Worm (Caenorhabditis elegans): ENCODE data around the gene ctl-1.

The ctl-1 gene

ce11 chrII:14292519-14292918 is 13.5 kb downstream of the ctl-1 start, which contains the start of gene Y54G11A.4:
Gene Y54G11A.4 (plus strand): TSS chrII:14292819.
- TF ChIP-seq ztf-11 (tag; optimal IDR thresholded peaks at IDR 0.05) (no peak), lin-32 (GFP tag; optimal IDR thresholded peaks at IDR 0.05) (no peak), nhr-28 (tag; optimal IDR thresholded peaks at IDR 0.05) (no peak), nhr-237 (tag; optimal IDR thresholded peaks at IDR 0.05) (no peak), mls-2 (tag; optimal IDR thresholded peaks at IDR 0.05) (no peak), mep-1 (tag; optimal IDR thresholded peaks at IDR 0.05) (no peak), ceh-39 (tag; optimal IDR thresholded peaks at IDR 0.05) (no peak), flh-1 (GFP tag; optimal IDR thresholded peaks at IDR 0.05) (no peak), pha-4 (tag; optimal IDR thresholded peaks at IDR 0.05) (no peak), unc-62 (GFP tag; optimal IDR thresholded peaks at IDR 0.05) (no peak)

- TF ChIP-seq ceh-83 (GFP tag; optimal IDR thresholded peaks at IDR 0.05) = no peak
- no peak for TF ChIP-seq unc-39 (tag; optimal IDR thresholded peaks at IDR 0.05)
- no peak for TF ChIP-seq nhr-237 (tag; optimal IDR thresholded peaks at IDR 0.05)
- TF ChIP-seq ces-1 (GFP tag; optimal IDR thresholded peaks at IDR 0.05) = no peak
- TF ChIP-seq nhr-76 (tag; optimal IDR thresholded peaks at IDR 0.05) = no peak
- no peak for TF ChIP-seq pha-4 (tag; optimal IDR thresholded peaks at IDR 0.05)
- TF ChIP-seq hlh-1 (tag; optimal IDR thresholded peaks at IDR 0.05) = no peak
- TF ChIP-seq blmp-1 (tag; optimal IDR thresholded peaks at IDR 0.05) = no peak
- TF ChIP-seq ztf-11 (tag; optimal IDR thresholded peaks at IDR 0.05) = no peak
- no peak for TF ChIP-seq M03D4.4 (tag; optimal IDR thresholded peaks at IDR 0.05)
- TF ChIP-seq sptf-1 (tag; optimal IDR thresholded peaks at IDR 0.05) = no peak
- TF ChIP-seq lin-13 (tag; optimal IDR thresholded peaks at IDR 0.05) = no peak
- no peak for TF ChIP-seq drap-1 (GFP tag; optimal IDR thresholded peaks at IDR 0.05)
- TF ChIP-seq nhr-28 (tag; optimal IDR thresholded peaks at IDR 0.05) = no peak
- TF ChIP-seq bed-3 (GFP tag; optimal IDR thresholded peaks at IDR 0.05) = no peak
- TF ChIP-seq ceh-39 (tag; optimal IDR thresholded peaks at IDR 0.05) = no peak
- TF ChIP-seq mab-5 (tag; optimal IDR thresholded peaks at IDR 0.05) = no peak
- no peak for TF ChIP-seq sem-2 (GFP tag; optimal IDR thresholded peaks at IDR 0.05)
- no peak for TF ChIP-seq mls-2 (tag; optimal IDR thresholded peaks at IDR 0.05)
These were observed 15.2 kb downstream of the ctl-1 start for ce11 chrII:14290846-14291245.

- TF ChIP-seq nhr-237 (tag; optimal IDR thresholded peaks at IDR 0.05) (no peak), unc-120 (tag; optimal IDR thresholded peaks at IDR 0.05; ENCODE audit: poor library complexity, severe bottlenecking) (no peak), mab-5 (tag; optimal IDR thresholded peaks at IDR 0.05) (no peak), lin-13 (tag; optimal IDR thresholded peaks at IDR 0.05) (no peak), unc-62 (GFP tag; optimal IDR thresholded peaks at IDR 0.05) (no peak), sem-2 (GFP tag; optimal IDR thresholded peaks at IDR 0.05) (no peak), ham-2 (GFP tag; optimal IDR thresholded peaks at IDR 0.05) (no peak), flh-1 (GFP tag; optimal IDR thresholded peaks at IDR 0.05) (no peak), ces-1 (GFP tag; optimal IDR thresholded peaks at IDR 0.05) (no peak), ceh-39 (tag; optimal IDR thresholded peaks at IDR 0.05) (no peak), M03D4.4 (tag; optimal IDR thresholded peaks at IDR 0.05) (no peak), elt-1 (tag; optimal IDR thresholded peaks at IDR 0.05; ENCODE audit: borderline replicate concordance, insufficient read depth) (no peak), ceh-43 (GFP tag; optimal IDR thresholded peaks at IDR 0.05) (no peak), nhr-76 (tag; optimal IDR thresholded peaks at IDR 0.05) (no peak), nhr-28 (tag; optimal IDR thresholded peaks at IDR 0.05) (no peak), ceh-83 (GFP tag; optimal IDR thresholded peaks at IDR 0.05) (no peak), mep-1 (tag; optimal IDR thresholded peaks at IDR 0.05) (no peak), cnd-1 (tag; optimal IDR thresholded peaks at IDR 0.05) (no peak), lsy-2 (tag; optimal IDR thresholded peaks at IDR 0.05) (no peak), drap-1 (GFP tag; optimal IDR thresholded peaks at IDR 0.05) (no peak)
These were observed 17.1 kb downstream of the ctl-1 start, which contains the start of gene srh-42 for ce11 chrII:14288968-14289367. Gene srh-42 (minus strand): TSS chrII:14289068.

DNA sequence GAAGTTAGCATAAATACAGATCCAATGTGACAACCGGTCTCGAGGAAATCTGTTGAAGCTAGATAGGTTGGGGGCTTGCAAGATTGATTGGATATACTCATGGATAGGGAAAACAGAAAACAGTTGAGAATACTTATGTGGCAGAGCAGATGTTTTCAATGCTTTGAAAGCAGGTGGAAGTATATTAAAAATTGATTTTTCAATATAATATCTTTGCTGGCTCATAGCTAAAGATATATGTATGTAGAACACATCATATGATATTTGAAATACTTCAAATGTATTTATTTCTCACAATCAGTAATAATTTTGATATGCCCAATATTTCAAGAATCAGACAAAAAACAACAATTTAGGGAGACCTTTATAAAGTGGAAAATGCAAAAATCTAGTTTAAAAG is 18.8 kb downstream of the ctl-1 start, which contains the start of gene srh-41:
srh-41 (minus strand) TSS at position 101 of the 400 bp plus-strand sequence.
- no peak for TF ChIP-seq snpc-4 (tag; optimal IDR thresholded peaks at IDR 0.05)
- TF ChIP-seq bed-3 (GFP tag; optimal IDR thresholded peaks at IDR 0.05) = no peak
- no peak for TF ChIP-seq sptf-1 (tag; optimal IDR thresholded peaks at IDR 0.05)
- no peak for TF ChIP-seq mab-5 (tag; optimal IDR thresholded peaks at IDR 0.05)
- TF ChIP-seq nhr-28 (tag; optimal IDR thresholded peaks at IDR 0.05) = no peak
- TF ChIP-seq unc-39 (tag; optimal IDR thresholded peaks at IDR 0.05) = no peak
- no peak for TF ChIP-seq mls-2 (tag; optimal IDR thresholded peaks at IDR 0.05)
- TF ChIP-seq flh-1 (GFP tag; optimal IDR thresholded peaks at IDR 0.05) = no peak
- TF ChIP-seq zip-8 (tag; optimal IDR thresholded peaks at IDR 0.05) = no peak
- no peak for TF ChIP-seq lsy-2 (tag; optimal IDR thresholded peaks at IDR 0.05)
- no peak for TF ChIP-seq nhr-2 (tag; optimal IDR thresholded peaks at IDR 0.05)
- TF ChIP-seq elt-1 (tag; optimal IDR thresholded peaks at IDR 0.05; ENCODE audit: borderline replicate concordance, insufficient read depth) = no peak
- no peak for TF ChIP-seq ces-1 (GFP tag; optimal IDR thresholded peaks at IDR 0.05)
- TF ChIP-seq blmp-1 (tag; optimal IDR thresholded peaks at IDR 0.05) = no peak
- no peak for TF ChIP-seq ceh-39 (tag; optimal IDR thresholded peaks at IDR 0.05)
- no peak for TF ChIP-seq ham-2 (GFP tag; optimal IDR thresholded peaks at IDR 0.05)
